Fruit fly (Drosophila melanogaster) whole organism, embryonic: ENCODE measurements around the gene CG43322.

Experiments used
- Bgb ChIP-seq: fragments of 200-800 bp; sonication (Bioruptor generic); IDR thresholded peaks from 2 replicates; pipeline ENCODE4 v1.3.6; 2022; ENCODE audit warnings: missing biosample characterization, missing genetic modification characterization; ENCODE audit not compliant: partially characterized antibody
- CG13296 ChIP-seq: fragments of 200-800 bp; sonication (Bioruptor generic); optimal IDR thresholded peaks from 3 replicates; lab custom pipeline; 2018; ENCODE audit warnings: missing biosample characterization, mild to moderate bottlenecking, missing genetic modification characterization
- CG13624 ChIP-seq: fragments of 200-800 bp; sonication (Bioruptor generic); optimal IDR thresholded peaks from 2 replicates; lab custom pipeline; 2016; ENCODE audit warnings: missing biosample characterization, missing genetic modification characterization
- CG14014 ChIP-seq: fragments of 200-800 bp; sonication (Bioruptor generic); IDR thresholded peaks from 2 replicates; pipeline ENCODE4 v1.3.6; 2022; ENCODE audit warnings: missing biosample characterization, missing genetic modification characterization
- CG15011 ChIP-seq: fragments of 200-800 bp; sonication (Bioruptor generic); optimal IDR thresholded peaks from 3 replicates; lab custom pipeline; 2018; ENCODE audit warnings: missing biosample characterization, mild to moderate bottlenecking, missing genetic modification characterization
- CG15269 ChIP-seq: fragments of 200-800 bp; sonication (Bioruptor generic); optimal IDR thresholded peaks from 2 replicates; lab custom pipeline; 2018; ENCODE audit warnings: missing biosample characterization, mild to moderate bottlenecking, missing genetic modification characterization, moderate library complexity
- CG1529 ChIP-seq: fragments of 200-800 bp; sonication (Bioruptor generic); optimal IDR thresholded peaks from 3 replicates; lab custom pipeline; 2018; ENCODE audit warnings: missing biosample characterization, missing genetic modification characterization
- CG16779 ChIP-seq: fragments of 200-800 bp; sonication (Bioruptor generic); IDR thresholded peaks from 2 replicates; pipeline ENCODE4 v1.3.6; 2022; ENCODE audit warnings: missing biosample characterization, missing genetic modification characterization
- CG2678 ChIP-seq: fragments of 200-800 bp; sonication (Bioruptor generic); optimal IDR thresholded peaks from 3 replicates; lab custom pipeline; 2019; ENCODE audit warnings: missing biosample characterization, mild to moderate bottlenecking, missing genetic modification characterization, moderate library complexity
- CG33213 ChIP-seq: fragments of 200-800 bp; sonication (Bioruptor generic); optimal IDR thresholded peaks from 3 replicates; lab custom pipeline; 2016; ENCODE audit warnings: missing biosample characterization, missing genetic modification characterization
- CG3407 ChIP-seq: fragments of 200-800 bp; sonication (Bioruptor generic); optimal IDR thresholded peaks from 2 replicates; lab custom pipeline; 2018; ENCODE audit warnings: missing biosample characterization, mild to moderate bottlenecking, missing genetic modification characterization
- CG34376 ChIP-seq: fragments of 200-800 bp; sonication (Bioruptor generic); optimal IDR thresholded peaks from 2 replicates; lab custom pipeline; 2018; ENCODE audit warnings: missing biosample characterization, mild to moderate bottlenecking, missing genetic modification characterization
- CG3995 ChIP-seq: fragments of 200-800 bp; sonication (Bioruptor generic); optimal IDR thresholded peaks from 3 replicates; lab custom pipeline; 2016; ENCODE audit warnings: missing biosample characterization, missing genetic modification characterization
- CG4328 ChIP-seq: fragments of 200-800 bp; sonication (Bioruptor generic); optimal IDR thresholded peaks from 3 replicates; lab custom pipeline; 2017; ENCODE audit warnings: missing biosample characterization, missing genetic modification reagents, missing genetic modification characterization
- CG4404 ChIP-seq: fragments of 200-800 bp; sonication (Bioruptor generic); IDR thresholded peaks from 2 replicates; pipeline ENCODE4 v1.3.6; 2022; ENCODE audit warnings: missing biosample characterization, missing genetic modification characterization
- CG5245 ChIP-seq: fragments of 200-800 bp; sonication (Bioruptor generic); optimal IDR thresholded peaks from 3 replicates; lab custom pipeline; 2016; ENCODE audit warnings: missing biosample characterization, missing genetic modification characterization
- CG6791 ChIP-seq: fragments of 200-800 bp; sonication (Bioruptor generic); IDR thresholded peaks from 3 replicates; pipeline ENCODE4 v1.3.6; 2022; ENCODE audit warnings: missing biosample characterization, missing genetic modification characterization; ENCODE audit not compliant: partially characterized antibody
- CG7271 ChIP-seq: fragments of 200-800 bp; sonication (Bioruptor generic); optimal IDR thresholded peaks from 2 replicates; lab custom pipeline; 2018; ENCODE audit warnings: missing biosample characterization, mild to moderate bottlenecking, missing genetic modification characterization, moderate library complexity
- CG7556 ChIP-seq: fragments of 200-800 bp; sonication (Bioruptor generic); optimal IDR thresholded peaks from 2 replicates; lab custom pipeline; 2017; ENCODE audit warnings: missing biosample characterization, mild to moderate bottlenecking, missing genetic modification characterization
- Dip3 ChIP-seq: fragments of 200-800 bp; sonication (Bioruptor generic); optimal IDR thresholded peaks from 3 replicates; lab custom pipeline; 2016; ENCODE audit warnings: missing biosample characterization, missing genetic modification characterization
- Elba2 ChIP-seq: fragments of 200-800 bp; sonication (Bioruptor generic); optimal IDR thresholded peaks from 3 replicates; lab custom pipeline; 2016; ENCODE audit warnings: missing biosample characterization, missing genetic modification characterization
- Hr51 ChIP-seq, 2 experiments: fragments of 200-800 bp; sonication (Bioruptor generic); optimal IDR thresholded peaks; 2 replicates in 1 of 2; 3 replicates in 1 of 2; lab custom pipeline; 2016 to 2018; ENCODE audit warnings: missing biosample characterization in 2 of 2, missing genetic modification characterization in 2 of 2, mild to moderate bottlenecking in 1 of 2, moderate library complexity in 1 of 2
- Hsf ChIP-seq: fragments of 200-800 bp; sonication (Bioruptor generic); optimal IDR thresholded peaks from 3 replicates; lab custom pipeline; 2016; ENCODE audit warnings: missing biosample characterization, missing genetic modification characterization
- MESR4 ChIP-seq: fragments of 200-800 bp; sonication (Bioruptor generic); optimal IDR thresholded peaks from 2 replicates; lab custom pipeline; 2018; ENCODE audit warnings: missing biosample characterization, mild to moderate bottlenecking, missing genetic modification characterization, moderate library complexity
- Meics ChIP-seq: fragments of 200-800 bp; sonication (Bioruptor generic); optimal IDR thresholded peaks from 2 replicates; lab custom pipeline; 2017; ENCODE audit warnings: missing biosample characterization, mild to moderate bottlenecking, missing genetic modification characterization
- Nf-YA ChIP-seq: fragments of 200-800 bp; sonication (Bioruptor generic); IDR thresholded peaks from 2 replicates; pipeline ENCODE4 v1.3.6; 2022; ENCODE audit warnings: missing biosample characterization, missing genetic modification characterization
- Optix ChIP-seq: fragments of 200-800 bp; sonication (Bioruptor generic); IDR thresholded peaks from 3 replicates; pipeline ENCODE4 v1.3.6; 2022; ENCODE audit warnings: missing biosample characterization, missing genetic modification characterization
- Sox100B ChIP-seq: fragments of 200-800 bp; sonication (Bioruptor generic); optimal IDR thresholded peaks from 3 replicates; lab custom pipeline; 2018; ENCODE audit warnings: missing biosample characterization, mild to moderate bottlenecking, missing genetic modification characterization
- aop ChIP-seq: fragments of 200-800 bp; sonication (Bioruptor generic); IDR thresholded peaks from 2 replicates; pipeline ENCODE4 v1.3.6; 2022; ENCODE audit warnings: missing biosample characterization, missing genetic modification characterization
- ash1 ChIP-seq: fragments of 200-800 bp; sonication (Bioruptor generic); optimal IDR thresholded peaks from 2 replicates; lab custom pipeline; 2018; ENCODE audit warnings: missing biosample characterization, mild to moderate bottlenecking, missing genetic modification characterization
- bowl ChIP-seq: fragments of 200-800 bp; sonication (Bioruptor generic); IDR thresholded peaks from 2 replicates; pipeline ENCODE4 v1.3.6; 2022; ENCODE audit warnings: missing biosample characterization, missing genetic modification characterization
- crc ChIP-seq: fragments of 200-800 bp; sonication (Bioruptor generic); optimal IDR thresholded peaks from 2 replicates; lab custom pipeline; 2016; ENCODE audit warnings: missing biosample characterization, missing genetic modification characterization
- crol ChIP-seq: fragments of 200-800 bp; sonication (Bioruptor generic); IDR thresholded peaks from 2 replicates; pipeline ENCODE4 v1.3.6; 2022; ENCODE audit warnings: missing biosample characterization, missing genetic modification characterization
- en ChIP-seq: fragments of 200-800 bp; sonication (Bioruptor generic); optimal IDR thresholded peaks from 2 replicates; lab custom pipeline; 2016; ENCODE audit warnings: missing biosample characterization, missing genetic modification characterization
- esg ChIP-seq: fragments of 200-800 bp; sonication (Bioruptor generic); conservative IDR thresholded peaks from 2 replicates; pipeline ENCODE4 v1.3.6; 2022; ENCODE audit warnings: missing biosample characterization, missing genetic modification characterization
- ewg ChIP-seq: fragments of 200-800 bp; sonication (Bioruptor generic); optimal IDR thresholded peaks from 3 replicates; lab custom pipeline; 2017; ENCODE audit warnings: mild to moderate bottlenecking, missing biosample characterization, missing genetic modification reagents, missing genetic modification characterization
- fd102C ChIP-seq: fragments of 200-800 bp; sonication (Bioruptor generic); optimal IDR thresholded peaks from 2 replicates; lab custom pipeline; 2018; ENCODE audit warnings: missing biosample characterization, mild to moderate bottlenecking, missing genetic modification characterization, moderate library complexity
- fd96Cb ChIP-seq: fragments of 200-800 bp; sonication (Bioruptor generic); optimal IDR thresholded peaks from 2 replicates; lab custom pipeline; 2018; ENCODE audit warnings: missing biosample characterization, mild to moderate bottlenecking, missing genetic modification characterization, moderate library complexity
- gce ChIP-seq: fragments of 200-800 bp; sonication (Bioruptor generic); IDR thresholded peaks from 3 replicates; pipeline ENCODE4 v1.3.6; 2022; ENCODE audit warnings: missing biosample characterization, missing genetic modification characterization
- jing ChIP-seq: fragments of 200-800 bp; sonication (Bioruptor generic); optimal IDR thresholded peaks from 2 replicates; lab custom pipeline; 2018; ENCODE audit warnings: missing biosample characterization, mild to moderate bottlenecking, missing genetic modification characterization
- luna ChIP-seq: fragments of 200-800 bp; sonication (Bioruptor generic); optimal IDR thresholded peaks from 2 replicates; lab custom pipeline; 2016; ENCODE audit warnings: missing biosample characterization, missing genetic modification characterization
- mirr ChIP-seq: fragments of 200-800 bp; sonication (Bioruptor generic); optimal IDR thresholded peaks from 3 replicates; lab custom pipeline; 2018; ENCODE audit warnings: missing biosample characterization, mild to moderate bottlenecking, missing genetic modification characterization
- pnt ChIP-seq: fragments of 200-800 bp; sonication (Bioruptor generic); optimal IDR thresholded peaks from 3 replicates; lab custom pipeline; 2016; ENCODE audit warnings: missing biosample characterization, missing genetic modification characterization
- pros ChIP-seq: fragments of 200-800 bp; sonication (Bioruptor generic); optimal IDR thresholded peaks from 3 replicates; lab custom pipeline; 2019; ENCODE audit warnings: missing biosample characterization, mild to moderate bottlenecking, missing genetic modification characterization, moderate library complexity
- run ChIP-seq: fragments of 200-800 bp; sonication (Bioruptor generic); optimal IDR thresholded peaks from 3 replicates; lab custom pipeline; 2018; ENCODE audit warnings: missing biosample characterization, mild to moderate bottlenecking, missing genetic modification characterization
- scrt ChIP-seq: fragments of 200-800 bp; sonication (Bioruptor generic); optimal IDR thresholded peaks from 2 replicates; lab custom pipeline; 2018; ENCODE audit warnings: missing biosample characterization, mild to moderate bottlenecking, missing genetic modification characterization, moderate library complexity
- tna ChIP-seq: fragments of 200-800 bp; sonication (Bioruptor generic); IDR thresholded peaks from 2 replicates; pipeline ENCODE4 v1.3.6; 2022; ENCODE audit warnings: missing biosample characterization, missing genetic modification characterization; ENCODE audit not compliant: partially characterized antibody
- unc-4 ChIP-seq: fragments of 200-800 bp; sonication (Bioruptor generic); IDR thresholded peaks from 2 replicates; pipeline ENCODE4 v1.3.6; 2022; ENCODE audit warnings: missing biosample characterization, missing genetic modification characterization; ENCODE audit not compliant: partially characterized antibody
- usp ChIP-seq: fragments of >200 bp; optimal IDR thresholded peaks from 2 replicates; lab custom pipeline; 2017; ENCODE audit warnings: missing biosample characterization, missing genetic modification characterization

Gene CG43322

DNA sequence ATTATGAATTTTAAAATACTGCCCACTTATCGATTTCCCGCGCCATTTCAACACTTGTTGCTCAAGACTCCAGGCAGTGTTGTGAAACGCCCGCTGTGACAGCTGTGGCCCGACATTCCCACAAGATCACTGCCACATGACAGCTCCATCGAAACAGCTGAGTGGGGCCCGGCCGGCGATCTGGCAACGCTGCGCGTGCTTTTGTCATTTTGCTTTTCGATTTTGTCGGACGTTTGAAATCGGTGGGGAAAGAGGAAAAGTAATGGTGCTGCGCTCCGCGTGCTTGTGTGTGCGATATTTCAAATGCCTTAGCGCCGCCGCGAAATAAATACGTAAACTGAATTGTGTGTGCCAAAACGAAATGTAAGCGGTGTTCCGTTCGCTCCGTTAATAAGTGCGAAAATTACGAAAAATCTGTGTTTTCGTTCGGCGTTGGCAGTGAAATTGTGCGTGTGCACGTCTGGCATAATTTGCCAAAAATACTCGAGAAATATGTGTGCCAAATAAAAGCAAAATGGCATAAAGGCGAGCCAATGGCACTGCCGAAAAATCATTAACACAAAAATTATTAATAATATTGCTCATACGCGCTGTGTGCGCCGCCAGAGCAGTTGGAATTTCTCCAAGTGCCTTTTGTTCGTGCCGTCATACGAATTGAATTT is 29.1 kb downstream of the CG43322 start (continued):
- TF ChIP-seq aop (no peak), scrt (peak; percentile 98), Dip3 (GFP tag; lab: Kevin White, UChicago) (no peak), CG2678 (tag; lab: Kevin White, UChicago) (peak; percentile 49), run (tag; lab: Kevin White, UChicago) (no peak), ewg (GFP tag; lab: Kevin White, UChicago) (peak; percentile 47), ash1 (GFP tag; lab: Kevin White, UChicago) (peak; percentile 52), CG6791 (GFP tag; lab: Robert Waterston, UW) (peak; percentile 81), en (GFP tag; lab: Kevin White, UChicago) (no peak), CG16779 (GFP tag; lab: Robert Waterston, UW) (peak; percentile 58), CG13624 (GFP tag; lab: Kevin White, UChicago) (peak; percentile 48), pnt (GFP tag; lab: Kevin White, UChicago) (no peak), CG7271 (tag; lab: Kevin White, UChicago) (no peak), crc (GFP tag; lab: Kevin White, UChicago) (no peak), CG7556 (GFP tag; lab: Kevin White, UChicago) (peak; percentile 64), Hsf (GFP tag; lab: Kevin White, UChicago) (no peak), Nf-YA (GFP tag; lab: Robert Waterston, UW) (peak; percentile 44; the same call in 1 of the 2 replicates), unc-4 (GFP tag; lab: Robert Waterston, UW) (peak; percentile 69), CG5245 (GFP tag; lab: Kevin White, UChicago) (no peak), CG4404 (GFP tag; lab: Robert Waterston, UW) (no peak), Meics (GFP tag; lab: Kevin White, UChicago) (peak; percentile 48), CG34376 (GFP tag; lab: Kevin White, UChicago) (peak; percentile 74), mirr (GFP tag; lab: Kevin White, UChicago) (peak; percentile 58), tna (GFP tag; lab: Robert Waterston, UW) (no peak), pros (GFP tag; lab: Kevin White, UChicago) (no peak), CG4328 (peak; percentile 26), usp (GFP tag; lab: Kevin White, UChicago) (no peak), Optix (peak; percentile 70; the same call in 2 of the 3 replicates), Elba2 (GFP tag; lab: Kevin White, UChicago) (no peak), Bgb (GFP tag; lab: Robert Waterston, UW) (peak; percentile 82), CG3407 (GFP tag; lab: Kevin White, UChicago) (no peak), luna (GFP tag; lab: Kevin White, UChicago) (peak; percentile 1), fd96Cb (tag; lab: Kevin White, UChicago) (peak; percentile 16), jing (GFP tag; lab: Kevin White, UChicago) (no peak), CG3995 (GFP tag; lab: Kevin White, UChicago) (peak; percentile 9), Sox100B (GFP tag; lab: Kevin White, UChicago) (peak; percentile 33), CG15011 (GFP tag; lab: Kevin White, UChicago) (peak; percentile 7), MESR4 (GFP tag; lab: Kevin White, UChicago) (peak; percentile 66), Hr51 (GFP tag; optimal IDR thresholded peaks at IDR 0.05; lab: Kevin White, UChicago) (peak; percentile 41 to 50), CG33213 (GFP tag; lab: Kevin White, UChicago) (peak; percentile 37), bowl (GFP tag; lab: Robert Waterston, UW) (no peak), gce (GFP tag; lab: Robert Waterston, UW) (no peak; the same call in 2 of the 3 replicates), fd102C (GFP tag; lab: Kevin White, UChicago) (no peak), CG15269 (tag; lab: Kevin White, UChicago) (peak; percentile 23), crol (GFP tag; lab: Robert Waterston, UW) (peak; percentile 92), esg (GFP tag; lab: Robert Waterston, UW) (peak; percentile 30; the same call in 1 of the 2 replicates), CG13296 (GFP tag; lab: Kevin White, UChicago) (peak; percentile 36), CG14014 (peak; percentile 43; the same call in 1 of the 2 replicates), CG1529 (GFP tag; lab: Kevin White, UChicago) (no peak)
